2 fruit fly cellular contexts compared by ENCODE assay signal in the genomic region with DNA sequence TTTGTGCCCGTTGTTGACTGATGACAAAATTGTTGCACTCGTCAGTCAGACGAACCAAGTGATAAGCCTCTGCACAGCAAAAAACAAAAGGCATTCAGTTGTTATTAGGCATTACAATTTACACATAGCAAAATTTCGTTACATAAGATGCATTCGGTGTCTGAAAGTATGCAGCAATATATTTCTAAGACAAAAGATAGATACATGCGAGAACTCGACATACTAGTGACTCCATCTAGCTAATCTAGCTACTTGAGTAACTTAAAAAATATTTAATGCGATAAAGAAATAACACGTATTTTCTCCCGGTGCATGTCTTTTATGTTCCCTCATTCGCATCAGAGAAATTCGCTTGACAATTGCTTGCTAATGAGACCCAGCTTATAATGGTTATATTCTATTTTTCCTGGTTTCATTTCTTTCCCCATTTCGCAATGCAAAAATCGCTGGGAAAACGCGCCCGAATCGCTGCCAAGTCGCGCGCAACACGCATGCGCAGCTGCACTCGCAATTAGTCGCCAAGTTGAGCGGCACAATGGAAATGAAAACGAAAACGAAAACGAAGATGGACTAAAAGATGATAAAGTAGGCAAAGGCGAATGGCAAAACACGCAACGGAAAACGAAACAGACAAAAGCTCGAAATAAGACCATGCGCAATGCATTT.
TF ChIP-seq lines count a peak whose summit lies in the region.

No protein-coding gene starts in this region.

TF ChIP-seq in whole organism, embryonic, 481 proteins besides CTCF, POLR2A, EP300 and RAD21 (continued from another document and continues in another):
- peak; percentile 30; the same call in 1 of the 3 replicates for TF ChIP-seq row (GFP tag; IDR thresholded peaks at IDR 0.05; lab: Robert Waterston, UW)
- TF ChIP-seq CG7839 (tag; optimal IDR thresholded peaks at IDR 0.05; lab: Kevin White, UChicago): peak; percentile 44
- no peak for TF ChIP-seq CG8765 (GFP tag; IDR thresholded peaks at IDR 0.05; lab: Robert Waterston, UW)
- TF ChIP-seq pfk (GFP tag; optimal IDR thresholded peaks at IDR 0.05; lab: Kevin White, UChicago): no peak
- peak; percentile 40 for TF ChIP-seq unpg (GFP tag; optimal IDR thresholded peaks at IDR 0.05; lab: Kevin White, UChicago)
- TF ChIP-seq bsh (GFP tag; optimal IDR thresholded peaks at IDR 0.05; lab: Kevin White, UChicago): peak in 1 of 2 experiments; percentile 35
- no peak for TF ChIP-seq CG3995 (GFP tag; optimal IDR thresholded peaks at IDR 0.05; lab: Kevin White, UChicago)
- TF ChIP-seq Rx (GFP tag; IDR thresholded peaks at IDR 0.05; lab: Robert Waterston, UW): no peak
- no peak for TF ChIP-seq Doc2 (GFP tag; IDR thresholded peaks at IDR 0.05; lab: Robert Waterston, UW)
- no peak for TF ChIP-seq CG8290 (GFP tag; optimal IDR thresholded peaks at IDR 0.05; lab: Kevin White, UChicago)
- peak in 1 of 2 experiments; percentile 32 for TF ChIP-seq CG8290 (tag; optimal IDR thresholded peaks at IDR 0.05; lab: Kevin White, UChicago)
- 0 out of 2 replicates have a peak, but pooled peaks have one; percentile 20 for TF ChIP-seq bbx (GFP tag; IDR thresholded peaks at IDR 0.05; lab: Robert Waterston, UW; ENCODE audit: partially characterized antibody)
- peak; percentile 53 for TF ChIP-seq gem (tag; optimal IDR thresholded peaks at IDR 0.05; lab: Kevin White, UChicago)
- TF ChIP-seq Hr51 (GFP tag; optimal IDR thresholded peaks at IDR 0.05; lab: Kevin White, UChicago): peak in 1 of 2 experiments; percentile 47
- no peak for TF ChIP-seq CG15514 (GFP tag; optimal IDR thresholded peaks at IDR 0.05; lab: Kevin White, UChicago)
- TF ChIP-seq HmgZ (tag; optimal IDR thresholded peaks at IDR 0.05; lab: Kevin White, UChicago): no peak
- TF ChIP-seq CG18764 (GFP tag; optimal IDR thresholded peaks at IDR 0.05; lab: Kevin White, UChicago): no peak
- no peak for TF ChIP-seq CG12769 (tag; optimal IDR thresholded peaks at IDR 0.05; lab: Kevin White, UChicago)
- no peak for TF ChIP-seq Hmr (GFP tag; optimal IDR thresholded peaks at IDR 0.05; lab: Kevin White, UChicago)
- no peak for TF ChIP-seq ara (GFP tag; IDR thresholded peaks at IDR 0.05; lab: Robert Waterston, UW)
- peak; percentile 87 for TF ChIP-seq Med (GFP tag; lab: Kevin White, UChicago)
- no peak for TF ChIP-seq CG2889 (GFP tag; IDR thresholded peaks at IDR 0.05; lab: Robert Waterston, UW)
- TF ChIP-seq nom (GFP tag; optimal IDR thresholded peaks at IDR 0.05; lab: Kevin White, UChicago): peak; percentile 19
- TF ChIP-seq CG8359 (GFP tag; optimal IDR thresholded peaks at IDR 0.05; lab: Kevin White, UChicago; ENCODE audit: borderline replicate concordance): peak; percentile 99
- no peak for TF ChIP-seq CG34422 (GFP tag; IDR thresholded peaks at IDR 0.05; lab: Robert Waterston, UW)
- TF ChIP-seq wdn (GFP tag; IDR thresholded peaks at IDR 0.05; lab: Robert Waterston, UW): no peak
- TF ChIP-seq Tbp (GFP tag; optimal IDR thresholded peaks at IDR 0.05; lab: Kevin White, UChicago): peak; percentile 25
- peak; percentile 30 for TF ChIP-seq nmo (GFP tag; optimal IDR thresholded peaks at IDR 0.05; lab: Kevin White, UChicago)
- TF ChIP-seq CG7357 (GFP tag; IDR thresholded peaks at IDR 0.05; lab: Robert Waterston, UW): no peak
- TF ChIP-seq Drgx (GFP tag; IDR thresholded peaks at IDR 0.05; lab: Robert Waterston, UW): peak; percentile 54
- peak in 1 of 2 experiments; percentile 0 for TF ChIP-seq dpn (GFP tag; optimal IDR thresholded peaks at IDR 0.05; lab: Kevin White, UChicago)
- no peak for TF ChIP-seq crp (GFP tag; optimal IDR thresholded peaks at IDR 0.05; lab: Kevin White, UChicago)
- peak; percentile 50 for TF ChIP-seq zf30C (GFP tag; optimal IDR thresholded peaks at IDR 0.05; lab: Kevin White, UChicago)
- peak; percentile 25 for TF ChIP-seq Abd-B (GFP tag; optimal IDR thresholded peaks at IDR 0.05; lab: Kevin White, UChicago)
- TF ChIP-seq CG1832 (GFP tag; optimal IDR thresholded peaks at IDR 0.05; lab: Kevin White, UChicago): no peak
- TF ChIP-seq CG13894 (tag; optimal IDR thresholded peaks at IDR 0.05; lab: Kevin White, UChicago): no peak
- no peak for TF ChIP-seq CG14965 (GFP tag; optimal IDR thresholded peaks at IDR 0.05; lab: Kevin White, UChicago; ENCODE audit: borderline replicate concordance)
- no peak for TF ChIP-seq CG10565 (GFP tag; optimal IDR thresholded peaks at IDR 0.05; lab: Kevin White, UChicago)
- no peak for TF ChIP-seq CG14667 (GFP tag; IDR thresholded peaks at IDR 0.05; lab: Robert Waterston, UW)
- TF ChIP-seq dmrt11E (tag; optimal IDR thresholded peaks at IDR 0.05; lab: Kevin White, UChicago): peak; percentile 11
- TF ChIP-seq crc (GFP tag; optimal IDR thresholded peaks at IDR 0.05; lab: Kevin White, UChicago): no peak
- peak; percentile 19 for TF ChIP-seq CoRest (tag; optimal IDR thresholded peaks at IDR 0.05; lab: Kevin White, UChicago)
- peak; percentile 50 for TF ChIP-seq CG1603 (tag; optimal IDR thresholded peaks at IDR 0.05; lab: Kevin White, UChicago)
- TF ChIP-seq ATbp (GFP tag; optimal IDR thresholded peaks at IDR 0.05; lab: Kevin White, UChicago): peak; percentile 9
- no peak for TF ChIP-seq Gsc (GFP tag; IDR thresholded peaks at IDR 0.05; lab: Robert Waterston, UW)
- no peak for TF ChIP-seq CG3407 (GFP tag; optimal IDR thresholded peaks at IDR 0.05; lab: Kevin White, UChicago)
- peak; percentile 19 for TF ChIP-seq PHDP (tag; optimal IDR thresholded peaks at IDR 0.05; lab: Kevin White, UChicago)
- TF ChIP-seq CG10959 (GFP tag; IDR thresholded peaks at IDR 0.05; lab: Robert Waterston, UW): no peak
- no peak for TF ChIP-seq gcm2 (GFP tag; optimal IDR thresholded peaks at IDR 0.05; lab: Kevin White, UChicago)
- TF ChIP-seq slbo (GFP tag; IDR thresholded peaks at IDR 0.05; lab: Robert Waterston, UW): no peak
- TF ChIP-seq CG7987 (GFP tag; optimal IDR thresholded peaks at IDR 0.05; lab: Kevin White, UChicago): no peak
- no peak for TF ChIP-seq ssp (GFP tag; IDR thresholded peaks at IDR 0.05; lab: Robert Waterston, UW)
- peak in 1 of 2 experiments; percentile 89 for TF ChIP-seq Pdp1 (GFP tag; optimal IDR thresholded peaks at IDR 0.05; lab: Kevin White, UChicago)
- no peak for TF ChIP-seq Oaz (GFP tag; IDR thresholded peaks at IDR 0.05; lab: Robert Waterston, UW)
- TF ChIP-seq sim (GFP tag; IDR thresholded peaks at IDR 0.05; lab: Robert Waterston, UW): no peak
- no peak for TF ChIP-seq ash1 (GFP tag; optimal IDR thresholded peaks at IDR 0.05; lab: Kevin White, UChicago)
- peak; percentile 57 for TF ChIP-seq Sox102F (GFP tag; optimal IDR thresholded peaks at IDR 0.05; lab: Kevin White, UChicago)
- peak; percentile 28 for TF ChIP-seq CG17385 (GFP tag; optimal IDR thresholded peaks at IDR 0.05; lab: Kevin White, UChicago)
- no peak for TF ChIP-seq Ets97D (GFP tag; optimal IDR thresholded peaks at IDR 0.05; lab: Kevin White, UChicago)
- peak; percentile 23 for TF ChIP-seq az2 (GFP tag; optimal IDR thresholded peaks at IDR 0.05; lab: Kevin White, UChicago)
- no peak for TF ChIP-seq twi (tag; optimal IDR thresholded peaks at IDR 0.05; lab: Kevin White, UChicago)
- no peak for TF ChIP-seq zfh2 (GFP tag; optimal IDR thresholded peaks at IDR 0.05; lab: Kevin White, UChicago)
- peak; percentile 6 for TF ChIP-seq ewg (GFP tag; optimal IDR thresholded peaks at IDR 0.05; lab: Kevin White, UChicago)

TF ChIP-seq in whole organism, prepupa, 60 proteins besides CTCF, POLR2A, EP300 and RAD21 (continued from another document):
- TF ChIP-seq topi (GFP tag; optimal IDR thresholded peaks at IDR 0.05; lab: Kevin White, UChicago) (peak; percentile 61), Eip78C (GFP tag; lab: Kevin White, UChicago) (peak; percentile 97), dsx (GFP tag; optimal IDR thresholded peaks at IDR 0.05; lab: Kevin White, UChicago; ENCODE audit: poor library complexity, severe bottlenecking) (peak; percentile 84), acj6 (GFP tag; optimal IDR thresholded peaks at IDR 0.05; lab: Kevin White, UChicago) (peak; percentile 53), CG16779 (tag; optimal IDR thresholded peaks at IDR 0.05; lab: Kevin White, UChicago) (peak; percentile 23), CG10669 (GFP tag; optimal IDR thresholded peaks at IDR 0.05; lab: Kevin White, UChicago) (peak; percentile 67), CG1621 (tag; optimal IDR thresholded peaks at IDR 0.05; lab: Kevin White, UChicago) (peak; percentile 72), Sox102F (GFP tag; optimal IDR thresholded peaks at IDR 0.05; lab: Kevin White, UChicago) (peak; percentile 81), spab (GFP tag; optimal IDR thresholded peaks at IDR 0.05; lab: Kevin White, UChicago) (peak; percentile 56), Eip93F (GFP tag; optimal IDR thresholded peaks at IDR 0.05; lab: Kevin White, UChicago) (no peak), achi (GFP tag; optimal IDR thresholded peaks at IDR 0.05; lab: Kevin White, UChicago) (peak; percentile 65), svp (GFP tag; lab: Kevin White, UChicago) (peak; percentile 95), CG8319 (GFP tag; optimal IDR thresholded peaks at IDR 0.05; lab: Kevin White, UChicago) (peak; percentile 6), CG31627 (GFP tag; optimal IDR thresholded peaks at IDR 0.05; lab: Kevin White, UChicago) (peak; percentile 81), Ets21C (GFP tag; optimal IDR thresholded peaks at IDR 0.05; lab: Kevin White, UChicago) (peak; percentile 58), Sox14 (GFP tag; optimal IDR thresholded peaks at IDR 0.05; lab: Kevin White, UChicago) (peak; percentile 84), CG6163 (GFP tag; IDR thresholded peaks at IDR 0.05; lab: Robert Waterston, UW) (0 out of 3 replicates have a peak, but pooled peaks have one; percentile 20), CG32006 (GFP tag; optimal IDR thresholded peaks at IDR 0.05; lab: Kevin White, UChicago) (peak; percentile 81), eg (GFP tag; IDR thresholded peaks at IDR 0.05; lab: Robert Waterston, UW) (peak; percentile 42; the same call in 1 of the 3 replicates), Eip75B (GFP tag; optimal IDR thresholded peaks at IDR 0.05; lab: Kevin White, UChicago) (peak; percentile 69), CG7368 (GFP tag; optimal IDR thresholded peaks at IDR 0.05; lab: Kevin White, UChicago) (peak; percentile 35), Hr4 (GFP tag; optimal IDR thresholded peaks at IDR 0.05; lab: Kevin White, UChicago) (peak; percentile 52), Blimp-1 (GFP tag; optimal IDR thresholded peaks at IDR 0.05; lab: Kevin White, UChicago) (no peak), CG11902 (GFP tag; optimal IDR thresholded peaks at IDR 0.05; lab: Kevin White, UChicago) (peak; percentile 12), CG3919 (GFP tag; optimal IDR thresholded peaks at IDR 0.05; lab: Kevin White, UChicago) (peak; percentile 39), fd59A (GFP tag; optimal IDR thresholded peaks at IDR 0.05; lab: Kevin White, UChicago) (peak; percentile 67), CG3032 (tag; optimal IDR thresholded peaks at IDR 0.05; lab: Kevin White, UChicago) (peak; percentile 53), Gug (GFP tag; IDR thresholded peaks at IDR 0.05; lab: Robert Waterston, UW) (peak; percentile 51), lz (GFP tag; optimal IDR thresholded peaks at IDR 0.05; lab: Kevin White, UChicago) (peak; percentile 81), CG9139 (GFP tag; optimal IDR thresholded peaks at IDR 0.05; lab: Kevin White, UChicago) (no peak), Lpt (GFP tag; optimal IDR thresholded peaks at IDR 0.05; lab: Kevin White, UChicago) (peak; percentile 60), CG6808 (GFP tag; optimal IDR thresholded peaks at IDR 0.05; lab: Kevin White, UChicago) (peak; percentile 47), CG8632 (GFP tag; optimal IDR thresholded peaks at IDR 0.05; lab: Kevin White, UChicago) (peak; percentile 65), ss (GFP tag; optimal IDR thresholded peaks at IDR 0.05; lab: Kevin White, UChicago) (peak; percentile 27 to 64), CG6792 (GFP tag; optimal IDR thresholded peaks at IDR 0.05; lab: Kevin White, UChicago) (peak; percentile 83), Hr38 (GFP tag; optimal IDR thresholded peaks at IDR 0.05; lab: Kevin White, UChicago) (no peak), dac (GFP tag; optimal IDR thresholded peaks at IDR 0.05; lab: Kevin White, UChicago) (no peak), fkh (GFP tag; optimal IDR thresholded peaks at IDR 0.05; lab: Kevin White, UChicago) (no peak), Sox15 (GFP tag; optimal IDR thresholded peaks at IDR 0.05; lab: Kevin White, UChicago) (peak; percentile 58), cyc (GFP tag; optimal IDR thresholded peaks at IDR 0.05; lab: Kevin White, UChicago) (peak; percentile 59), vri (GFP tag; optimal IDR thresholded peaks at IDR 0.05; lab: Kevin White, UChicago) (peak; percentile 67)
